Worm (Caenorhabditis elegans): Measurements from ENCODE around the gene svop-1.

svop-1 gene

DNA sequence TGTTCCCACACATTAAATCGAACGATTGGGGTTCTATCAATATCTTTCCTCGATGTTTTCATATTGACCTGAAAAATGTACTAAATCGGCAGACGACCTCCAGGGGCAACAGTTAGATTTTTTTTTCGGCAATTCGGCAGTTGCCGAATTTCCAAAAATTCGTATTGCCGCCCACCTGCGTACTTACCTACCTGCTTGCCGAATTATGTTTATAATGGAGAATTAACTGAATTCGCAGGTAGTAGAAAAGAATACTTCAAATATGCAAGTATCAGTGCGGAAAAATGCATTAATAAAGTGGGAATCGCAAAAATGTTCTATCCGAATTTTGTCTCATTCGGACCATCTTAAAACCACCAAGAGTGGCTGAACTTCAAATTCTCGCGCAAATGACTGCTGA lies 15.6 kb downstream of the svop-1 start:
- no peak for TF ChIP-seq ZK546.5 (tag; optimal IDR thresholded peaks at IDR 0.05)
- TF ChIP-seq unc-55 (GFP tag; optimal IDR thresholded peaks at IDR 0.05), result no peak
- no peak for TF ChIP-seq mab-5 (tag; optimal IDR thresholded peaks at IDR 0.05)
- no peak for TF ChIP-seq peb-1 (tag; optimal IDR thresholded peaks at IDR 0.05)
- no peak for TF ChIP-seq lin-11 (tag; optimal IDR thresholded peaks at IDR 0.05)
- TF ChIP-seq F13H6.1 (tag; optimal IDR thresholded peaks at IDR 0.05), result no peak
- no peak for TF ChIP-seq blmp-1 (tag; optimal IDR thresholded peaks at IDR 0.05; ENCODE audit: insufficient read depth)

DNA sequence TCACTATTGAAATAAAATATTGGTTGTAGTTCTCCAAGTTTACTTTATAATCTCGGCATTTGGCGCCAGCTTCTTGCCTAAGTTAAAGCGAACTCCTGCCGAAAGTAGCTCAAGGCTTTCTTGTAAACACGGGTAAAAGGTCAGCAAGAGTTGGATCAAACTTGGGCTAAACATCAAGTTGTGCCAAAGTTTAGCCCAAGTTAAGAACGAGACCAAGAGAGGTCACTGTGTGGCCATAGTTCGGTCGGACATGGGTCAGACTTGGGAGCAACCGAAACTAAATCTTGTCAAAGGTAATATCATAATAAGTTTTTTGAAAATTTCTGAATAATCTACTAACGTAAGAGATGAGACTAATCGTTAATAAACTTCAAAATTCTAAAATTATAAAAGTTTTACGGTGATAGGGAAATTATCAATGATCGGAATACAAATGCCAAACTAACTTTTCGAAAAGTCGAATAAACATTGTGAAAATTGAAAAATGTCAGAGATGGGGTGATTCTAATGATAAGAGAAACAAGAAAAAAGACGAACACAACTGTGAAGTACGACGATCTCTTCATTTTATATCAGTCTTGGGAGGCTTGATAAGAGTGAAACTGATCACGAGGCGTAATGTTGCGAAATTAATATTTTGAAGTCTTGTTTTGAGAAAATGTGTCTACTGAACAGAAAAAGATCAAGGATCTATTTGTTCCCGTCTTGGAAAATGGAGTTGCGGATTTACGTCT lies 17.2 kb downstream of the svop-1 start:
- TF ChIP-seq mdl-1 (tag; optimal IDR thresholded peaks at IDR 0.05) (no peak), gmeb-1 (tag; optimal IDR thresholded peaks at IDR 0.05) (peak; percentile 47), Y55F3AM.14 (GFP tag; optimal IDR thresholded peaks at IDR 0.05) (no peak), sma-9 (GFP tag; optimal IDR thresholded peaks at IDR 0.05) (peak; percentile 83), sma-9 (tag; optimal IDR thresholded peaks at IDR 0.05) (no peak), C34F6.9 (tag; optimal IDR thresholded peaks at IDR 0.05) (peak; percentile 24), ama-1 (optimal IDR thresholded peaks at IDR 0.05) (peak; percentile 78), sem-4 (tag; optimal IDR thresholded peaks at IDR 0.05) (no peak), nhr-6 (tag; optimal IDR thresholded peaks at IDR 0.05) (no peak), ZK546.5 (tag; optimal IDR thresholded peaks at IDR 0.05) (no peak), ztf-4 (tag; optimal IDR thresholded peaks at IDR 0.05) (no peak), elt-1 (tag; optimal IDR thresholded peaks at IDR 0.05) (no peak), egl-27 (tag; optimal IDR thresholded peaks at IDR 0.05) (peak; percentile 31), mab-5 (tag; optimal IDR thresholded peaks at IDR 0.05) (no peak), nhr-10 (tag; optimal IDR thresholded peaks at IDR 0.05) (no peak), unc-62 (GFP tag; optimal IDR thresholded peaks at IDR 0.05) (no peak), nhr-25 (tag; optimal IDR thresholded peaks at IDR 0.05) (peak; percentile 45), unc-39 (tag; optimal IDR thresholded peaks at IDR 0.05) (no peak), zag-1 (tag; optimal IDR thresholded peaks at IDR 0.05) (no peak), nhr-129 (tag; optimal IDR thresholded peaks at IDR 0.05) (peak; percentile 45), sma-3 (GFP tag; optimal IDR thresholded peaks at IDR 0.05) (peak; percentile 72), blmp-1 (tag; optimal IDR thresholded peaks at IDR 0.05; ENCODE audit: insufficient read depth) (peak; percentile 59), dmd-4 (tag; optimal IDR thresholded peaks at IDR 0.05) (no peak), nhr-11 (tag; optimal IDR thresholded peaks at IDR 0.05) (no peak), aly-2 (tag; optimal IDR thresholded peaks at IDR 0.05) (no peak), lin-11 (tag; optimal IDR thresholded peaks at IDR 0.05) (no peak), F13H6.1 (tag; optimal IDR thresholded peaks at IDR 0.05) (peak; percentile 11), nhr-237 (tag; optimal IDR thresholded peaks at IDR 0.05) (no peak), skn-1 (tag; optimal IDR thresholded peaks at IDR 0.05) (peak; percentile 25), nhr-23 (tag; optimal IDR thresholded peaks at IDR 0.05) (no peak), crh-2 (tag; optimal IDR thresholded peaks at IDR 0.05) (peak; percentile 78), unc-55 (GFP tag; optimal IDR thresholded peaks at IDR 0.05) (no peak), alr-1 (tag; optimal IDR thresholded peaks at IDR 0.05) (no peak), fos-1 (tag; optimal IDR thresholded peaks at IDR 0.05) (peak; percentile 96), ztf-11 (tag; optimal IDR thresholded peaks at IDR 0.05) (no peak), lin-39 (tag; optimal IDR thresholded peaks at IDR 0.05) (no peak), ceh-16 (tag; optimal IDR thresholded peaks at IDR 0.05) (no peak), nhr-12 (tag; optimal IDR thresholded peaks at IDR 0.05) (no peak), mbf-1 (tag; optimal IDR thresholded peaks at IDR 0.05) (no peak), lin-13 (GFP tag; optimal IDR thresholded peaks at IDR 0.05) (peak; percentile 3), R02D3.7 (tag; optimal IDR thresholded peaks at IDR 0.05) (no peak), elt-3 (tag; optimal IDR thresholded peaks at IDR 0.05) (no peak), peb-1 (tag; optimal IDR thresholded peaks at IDR 0.05) (no peak), snpc-4 (tag; optimal IDR thresholded peaks at IDR 0.05) (no peak), nhr-77 (tag; optimal IDR thresholded peaks at IDR 0.05) (no peak), ztf-1 (GFP tag; conservative IDR thresholded peaks at IDR 0.05) (no peak), lsy-2 (tag; optimal IDR thresholded peaks at IDR 0.05) (peak in 1 of 2 experiments; percentile 52), ceh-82 (tag; optimal IDR thresholded peaks at IDR 0.05) (no peak), nhr-21 (tag; optimal IDR thresholded peaks at IDR 0.05) (peak; percentile 51)
